Fruit fly (Drosophila melanogaster): ENCODE data around the gene CG9705.

Gene CG9705

DNA sequence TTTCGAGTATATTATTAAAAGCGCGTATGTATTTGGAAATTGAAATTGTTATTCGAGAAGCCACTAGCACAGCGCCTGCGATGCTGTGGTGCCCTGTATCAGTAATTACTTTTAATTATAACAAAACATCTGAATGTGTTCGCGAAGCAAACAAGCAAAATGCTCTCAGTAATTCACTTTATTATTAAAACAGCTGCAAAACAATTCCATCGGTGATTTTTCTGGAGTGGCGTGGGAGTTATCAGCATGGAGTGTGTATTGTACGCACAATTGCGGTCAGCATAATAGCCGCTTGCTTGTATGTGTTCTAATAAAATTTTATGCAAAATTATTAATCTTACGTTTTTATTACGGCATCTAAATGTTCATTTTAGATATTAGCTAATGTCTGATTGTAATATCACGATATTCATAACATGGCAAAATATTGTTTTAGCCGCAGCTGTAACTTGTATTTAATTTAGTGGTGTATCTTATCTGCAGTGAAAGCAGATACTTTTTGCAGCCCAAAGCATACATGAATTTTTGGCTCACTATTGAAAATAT lies 2.4 kb downstream of the CG9705 start (continued):
- TF ChIP-seq rib (GFP tag; IDR thresholded peaks at IDR 0.05): 0 out of 2 replicates have a peak, but pooled peaks have one; percentile 13
- TF ChIP-seq dimm (GFP tag; IDR thresholded peaks at IDR 0.05): no peak
- TF ChIP-seq CG12071 (GFP tag; optimal IDR thresholded peaks at IDR 0.05): peak; percentile 55
- peak; percentile 68 for TF ChIP-seq CG2875 (GFP tag; optimal IDR thresholded peaks at IDR 0.05)
- no peak for TF ChIP-seq dmrt99B (tag; optimal IDR thresholded peaks at IDR 0.05)
- peak; percentile 44 for TF ChIP-seq CG8944 (GFP tag; optimal IDR thresholded peaks at IDR 0.05)
- peak; percentile 36 for TF ChIP-seq CG9609 (GFP tag; optimal IDR thresholded peaks at IDR 0.05)
- no peak for TF ChIP-seq CG3995 (GFP tag; optimal IDR thresholded peaks at IDR 0.05)
- peak; percentile 49 for TF ChIP-seq CG4707 (GFP tag; optimal IDR thresholded peaks at IDR 0.05)
- TF ChIP-seq inv (GFP tag; IDR thresholded peaks at IDR 0.05; ENCODE audit: partially characterized antibody): no peak
- peak; percentile 18 for TF ChIP-seq CG3838 (GFP tag; optimal IDR thresholded peaks at IDR 0.05)
- TF ChIP-seq ab (GFP tag; optimal IDR thresholded peaks at IDR 0.05): peak; percentile 1
- TF ChIP-seq CG9876 (GFP tag; optimal IDR thresholded peaks at IDR 0.05): no peak
- TF ChIP-seq grn (GFP tag; optimal IDR thresholded peaks at IDR 0.05): no peak
- peak; percentile 39; the same call in 1 of the 2 replicates for TF ChIP-seq GATAe (GFP tag; conservative IDR thresholded peaks at IDR 0.05)
- TF ChIP-seq Drgx (GFP tag; IDR thresholded peaks at IDR 0.05): peak; percentile 71
- TF ChIP-seq gcm (GFP tag; optimal IDR thresholded peaks at IDR 0.05): peak; percentile 37
- no peak for TF ChIP-seq CG42726 (GFP tag; IDR thresholded peaks at IDR 0.05; ENCODE audit: partially characterized antibody)
- TF ChIP-seq sr (GFP tag; IDR thresholded peaks at IDR 0.05): 0 out of 3 replicates have a peak, but pooled peaks have one; percentile 42
- peak; percentile 61 for TF ChIP-seq H2.0 (GFP tag; IDR thresholded peaks at IDR 0.05)
- TF ChIP-seq CG8765 (GFP tag; IDR thresholded peaks at IDR 0.05): no peak
- no peak for TF ChIP-seq yki (optimal IDR thresholded peaks at IDR 0.05)
- no peak for TF ChIP-seq CG15011 (GFP tag; optimal IDR thresholded peaks at IDR 0.05)
- TF ChIP-seq onecut (GFP tag; IDR thresholded peaks at IDR 0.05): peak; percentile 39; the same call in 1 of the 2 replicates
- TF ChIP-seq tin (GFP tag; optimal IDR thresholded peaks at IDR 0.05): peak; percentile 54
- peak; percentile 6; the same call in 1 of the 3 replicates for TF ChIP-seq jigr1 (GFP tag; IDR thresholded peaks at IDR 0.05)
- peak; percentile 70 for TF ChIP-seq slbo (GFP tag; IDR thresholded peaks at IDR 0.05)
- peak; percentile 83 for TF ChIP-seq CG10959 (GFP tag; IDR thresholded peaks at IDR 0.05)
- no peak for TF ChIP-seq Lpt (GFP tag; optimal IDR thresholded peaks at IDR 0.05)
- TF ChIP-seq bowl (GFP tag; IDR thresholded peaks at IDR 0.05): no peak
- no peak for TF ChIP-seq Neu2 (GFP tag; optimal IDR thresholded peaks at IDR 0.05; ENCODE audit: borderline replicate concordance)
- TF ChIP-seq zen (tag; optimal IDR thresholded peaks at IDR 0.05): peak; percentile 60
- peak; percentile 78 for TF ChIP-seq HHEX (GFP tag; optimal IDR thresholded peaks at IDR 0.05)
- peak; percentile 57 for TF ChIP-seq CG30431 (GFP tag; optimal IDR thresholded peaks at IDR 0.05)
- TF ChIP-seq zf30C (GFP tag; optimal IDR thresholded peaks at IDR 0.05): no peak
- TF ChIP-seq CG5180 (GFP tag; optimal IDR thresholded peaks at IDR 0.05): no peak
- no peak for TF ChIP-seq CG34376 (GFP tag; optimal IDR thresholded peaks at IDR 0.05)
- TF ChIP-seq ssp (GFP tag; IDR thresholded peaks at IDR 0.05): peak; percentile 50
- TF ChIP-seq nerfin-2 (GFP tag; IDR thresholded peaks at IDR 0.05; ENCODE audit: partially characterized antibody): no peak
- no peak for TF ChIP-seq CG17568 (GFP tag; optimal IDR thresholded peaks at IDR 0.05)
- peak; percentile 95 for TF ChIP-seq CG11696 (GFP tag; IDR thresholded peaks at IDR 0.05)
- TF ChIP-seq lbe (GFP tag; optimal IDR thresholded peaks at IDR 0.05): peak; percentile 70
- peak; percentile 69 for TF ChIP-seq CG32772 (GFP tag; IDR thresholded peaks at IDR 0.05)
- peak; percentile 47 for TF ChIP-seq CG12236 (GFP tag; optimal IDR thresholded peaks at IDR 0.05)
- peak; percentile 80 for TF ChIP-seq Awh (GFP tag; IDR thresholded peaks at IDR 0.05)
- TF ChIP-seq Hr78 (GFP tag; optimal IDR thresholded peaks at IDR 0.05): no peak
- peak; percentile 95 for TF ChIP-seq Ets65A (GFP tag)
- no peak for TF ChIP-seq mirr (GFP tag; optimal IDR thresholded peaks at IDR 0.05)
- TF ChIP-seq CG4328 (GFP tag; optimal IDR thresholded peaks at IDR 0.05): no peak
- TF ChIP-seq slou (GFP tag; optimal IDR thresholded peaks at IDR 0.05): peak; percentile 42
- TF ChIP-seq Usf (GFP tag; optimal IDR thresholded peaks at IDR 0.05): no peak

Measured in whole organism, embryonic.